Fruit fly (Drosophila melanogaster): ENCODE data around the gene CG14257.

- TF ChIP-seq Myc (optimal IDR thresholded peaks at IDR 0.05) = no peak
- TF ChIP-seq psq (optimal IDR thresholded peaks at IDR 0.05) = no peak
- TF ChIP-seq Sin3A (optimal IDR thresholded peaks at IDR 0.05) = no peak
- TF ChIP-seq h (optimal IDR thresholded peaks at IDR 0.05) = no peak
These were observed 15.4 kb downstream of the CG14257 start, which contains the start of gene Cpr97Eb for dm6 chr3R:27091106-27091505.

All from Kc167 (cell line).